Fruit fly (Drosophila melanogaster) whole organism, embryonic: ENCODE data around the gene CG4991.

Experiments
- BEAF-32 ChIP-seq: fragments of 200-800 bp; sonication (Bioruptor generic); optimal IDR thresholded peaks from 3 replicates; lab custom pipeline; 2017; ENCODE audit warnings: missing biosample characterization, missing genetic modification characterization, mild to moderate bottlenecking, moderate library complexity, missing genetic modification reagents
- Bdp1 ChIP-seq: fragments of 200-800 bp; sonication (Bioruptor generic); optimal IDR thresholded peaks from 3 replicates; lab custom pipeline; 2016; ENCODE audit warnings: missing biosample characterization, missing genetic modification characterization
- CG12104 ChIP-seq: fragments of 200-800 bp; sonication (Bioruptor generic); optimal IDR thresholded peaks from 3 replicates; lab custom pipeline; 2016; ENCODE audit warnings: missing biosample characterization, missing genetic modification characterization
- CG12155 ChIP-seq: fragments of 200-800 bp; sonication (Bioruptor generic); optimal IDR thresholded peaks from 3 replicates; lab custom pipeline; 2016; ENCODE audit warnings: missing biosample characterization, missing genetic modification characterization
- CG1233 ChIP-seq: fragments of 200-800 bp; sonication (Bioruptor generic); optimal IDR thresholded peaks from 4 replicates; lab custom pipeline; 2018; ENCODE audit warnings: missing biosample characterization, mild to moderate bottlenecking, missing genetic modification characterization
- CG14014 ChIP-seq: fragments of 200-800 bp; sonication (Bioruptor generic); IDR thresholded peaks from 2 replicates; pipeline ENCODE4 v1.3.6; 2022; ENCODE audit warnings: missing biosample characterization, missing genetic modification characterization
- CG14860 ChIP-seq: fragments of 200-800 bp; sonication (Bioruptor generic); IDR thresholded peaks from 3 replicates; pipeline ENCODE4 v1.3.6; 2022; ENCODE audit warnings: missing biosample characterization, missing genetic modification characterization; ENCODE audit not compliant: partially characterized antibody
- CG15073 ChIP-seq: fragments of 200-800 bp; sonication (Bioruptor generic); optimal IDR thresholded peaks from 2 replicates; lab custom pipeline; 2016; ENCODE audit warnings: missing biosample characterization, missing genetic modification characterization
- CG17385 ChIP-seq: fragments of 200-800 bp; sonication (Bioruptor generic); optimal IDR thresholded peaks from 3 replicates; lab custom pipeline; 2018; ENCODE audit warnings: missing biosample characterization, mild to moderate bottlenecking, missing genetic modification characterization
- CG18262 ChIP-seq: fragments of 200-800 bp; optimal IDR thresholded peaks from 3 replicates; lab custom pipeline; 2019; ENCODE audit warnings: missing biosample characterization, mild to moderate bottlenecking, missing genetic modification characterization, moderate library complexity
- CG3163 ChIP-seq: fragments of 200-800 bp; sonication (Bioruptor generic); optimal IDR thresholded peaks from 3 replicates; lab custom pipeline; 2016; ENCODE audit warnings: missing biosample characterization, missing genetic modification characterization
- CG32532 ChIP-seq: fragments of 200-800 bp; sonication (Bioruptor generic); IDR thresholded peaks from 2 replicates; pipeline ENCODE4 v1.3.6; 2022; ENCODE audit warnings: missing biosample characterization, missing genetic modification characterization
- CG34224 ChIP-seq: fragments of 200-800 bp; sonication (Bioruptor generic); IDR thresholded peaks from 3 replicates; pipeline ENCODE4 v1.3.6; 2022; ENCODE audit warnings: missing biosample characterization, missing genetic modification characterization; ENCODE audit not compliant: partially characterized antibody
- CG42726 ChIP-seq: fragments of 200-800 bp; sonication (Bioruptor generic); IDR thresholded peaks from 2 replicates; pipeline ENCODE4 v1.3.6; 2022; ENCODE audit warnings: missing biosample characterization, missing genetic modification characterization; ENCODE audit not compliant: partially characterized antibody
- CG4360 ChIP-seq: fragments of 200-800 bp; sonication (Bioruptor generic); IDR thresholded peaks from 2 replicates; pipeline ENCODE4 v1.3.6; 2022; ENCODE audit warnings: missing biosample characterization, missing genetic modification characterization
- CG4854 ChIP-seq: fragments of 200-800 bp; sonication (Bioruptor generic); optimal IDR thresholded peaks from 2 replicates; lab custom pipeline; 2016; ENCODE audit warnings: missing biosample characterization, missing genetic modification characterization, inconsistent platforms
- CG6254 ChIP-seq: fragments of 200-800 bp; sonication (Bioruptor generic); optimal IDR thresholded peaks from 3 replicates; lab custom pipeline; 2017; ENCODE audit warnings: mild to moderate bottlenecking, missing biosample characterization, missing genetic modification reagents, missing genetic modification characterization
- CG8924 ChIP-seq: fragments of 200-800 bp; optimal IDR thresholded peaks from 3 replicates; lab custom pipeline; 2019; ENCODE audit warnings: missing biosample characterization, mild to moderate bottlenecking, missing genetic modification characterization, moderate library complexity
- Deaf1 ChIP-seq: fragments of 200-800 bp; optimal IDR thresholded peaks from 3 replicates; lab custom pipeline; 2019; ENCODE audit warnings: missing biosample characterization, mild to moderate bottlenecking, missing genetic modification characterization, moderate library complexity
- Dek ChIP-seq: fragments of 200-800 bp; sonication (Bioruptor generic); optimal IDR thresholded peaks from 3 replicates; lab custom pipeline; 2019; ENCODE audit warnings: missing biosample characterization, mild to moderate bottlenecking, missing genetic modification characterization, moderate library complexity
- Drgx ChIP-seq: fragments of 200-800 bp; sonication (Bioruptor generic); IDR thresholded peaks from 2 replicates; pipeline ENCODE4 v1.3.6; 2022; ENCODE audit warnings: missing biosample characterization, missing genetic modification characterization
- H2.0 ChIP-seq: fragments of 200-800 bp; sonication (Bioruptor generic); IDR thresholded peaks from 2 replicates; pipeline ENCODE4 v1.3.6; 2022; ENCODE audit warnings: missing biosample characterization, missing genetic modification characterization
- Hand ChIP-seq: fragments of 200-800 bp; sonication (Bioruptor generic); optimal IDR thresholded peaks from 2 replicates; lab custom pipeline; 2017; ENCODE audit warnings: mild to moderate bottlenecking, missing biosample characterization, missing genetic modification reagents, missing genetic modification characterization
- Hr39 ChIP-seq: fragments of >200 bp; optimal IDR thresholded peaks from 2 replicates; lab custom pipeline; 2017
- Mad ChIP-seq: fragments of 200-800 bp; sonication (Bioruptor generic); optimal IDR thresholded peaks from 2 replicates; lab custom pipeline; 2016; ENCODE audit warnings: missing biosample characterization, missing genetic modification characterization
- Nf-YA ChIP-seq: fragments of 200-800 bp; sonication (Bioruptor generic); IDR thresholded peaks from 2 replicates; pipeline ENCODE4 v1.3.6; 2022; ENCODE audit warnings: missing biosample characterization, missing genetic modification characterization
- Ptx1 ChIP-seq: fragments of 200-800 bp; sonication (Bioruptor generic); IDR thresholded peaks from 2 replicates; pipeline ENCODE4 v1.3.6; 2022; ENCODE audit warnings: missing biosample characterization, missing genetic modification characterization
- Rx ChIP-seq: fragments of 200-800 bp; sonication (Bioruptor generic); IDR thresholded peaks from 2 replicates; pipeline ENCODE4 v1.3.6; 2022; ENCODE audit warnings: missing biosample characterization, missing genetic modification characterization
- Sox100B ChIP-seq: fragments of 200-800 bp; sonication (Bioruptor generic); optimal IDR thresholded peaks from 3 replicates; lab custom pipeline; 2018; ENCODE audit warnings: missing biosample characterization, mild to moderate bottlenecking, missing genetic modification characterization
- Sox102F ChIP-seq: fragments of 200-800 bp; sonication (Bioruptor generic); optimal IDR thresholded peaks from 2 replicates; lab custom pipeline; 2018; ENCODE audit warnings: missing biosample characterization, mild to moderate bottlenecking, missing genetic modification characterization, moderate library complexity
- bcd ChIP-seq: fragments of 200-800 bp; sonication (Bioruptor generic); optimal IDR thresholded peaks from 2 replicates; lab custom pipeline; 2017; ENCODE audit warnings: missing biosample characterization, mild to moderate bottlenecking, missing genetic modification characterization
- bigmax ChIP-seq: fragments of 200-800 bp; sonication (Bioruptor generic); optimal IDR thresholded peaks from 2 replicates; lab custom pipeline; 2018; ENCODE audit warnings: missing biosample characterization, mild to moderate bottlenecking, missing genetic modification characterization
- cad ChIP-seq: fragments of >200 bp; optimal IDR thresholded peaks from 2 replicates; lab custom pipeline; 2017; ENCODE audit warnings: missing biosample characterization, missing genetic modification characterization
- cas ChIP-seq: fragments of 200-800 bp; sonication (Bioruptor generic); IDR thresholded peaks from 2 replicates; pipeline ENCODE4 v1.3.6; 2022; ENCODE audit warnings: missing biosample characterization, missing genetic modification characterization
- chinmo ChIP-seq: fragments of 200-800 bp; sonication (Bioruptor generic); IDR thresholded peaks from 4 replicates; pipeline ENCODE4 v1.3.6; 2022; ENCODE audit warnings: missing biosample characterization, missing genetic modification characterization; ENCODE audit not compliant: partially characterized antibody
- dmrt11E ChIP-seq: fragments of 200-800 bp; sonication (Bioruptor generic); optimal IDR thresholded peaks from 3 replicates; lab custom pipeline; 2018; ENCODE audit warnings: missing biosample characterization, mild to moderate bottlenecking, missing genetic modification characterization, moderate library complexity
- esg ChIP-seq: fragments of 200-800 bp; sonication (Bioruptor generic); conservative IDR thresholded peaks from 2 replicates; pipeline ENCODE4 v1.3.6; 2022; ENCODE audit warnings: missing biosample characterization, missing genetic modification characterization
- gem ChIP-seq: fragments of 200-800 bp; sonication (Bioruptor generic); optimal IDR thresholded peaks from 2 replicates; lab custom pipeline; 2019; ENCODE audit warnings: missing biosample characterization, mild to moderate bottlenecking, missing genetic modification characterization, moderate library complexity
- grn ChIP-seq: fragments of 200-800 bp; sonication (Bioruptor generic); optimal IDR thresholded peaks from 3 replicates; lab custom pipeline; 2017; ENCODE audit warnings: missing biosample characterization, missing genetic modification characterization
- gsb ChIP-seq: fragments of 200-800 bp; sonication (Bioruptor generic); IDR thresholded peaks from 2 replicates; pipeline ENCODE4 v1.3.6; 2022; ENCODE audit warnings: missing biosample characterization, missing genetic modification characterization
- hkb ChIP-seq, 2 experiments: fragments of 200-800 bp in 1 of 2; fragments of >200 bp in 1 of 2; sonication (Bioruptor generic) in 1 of 2; IDR thresholded peaks in 1 of 2; optimal IDR thresholded peaks in 1 of 2; 2 replicates each; pipeline versions ENCODE4 v1.3.6 to Lab custom; 2017 to 2022; ENCODE audit warnings: missing biosample characterization in 1 of 2, missing genetic modification characterization in 1 of 2
- odd ChIP-seq: fragments of 200-800 bp; sonication (Bioruptor generic); optimal IDR thresholded peaks from 2 replicates; lab custom pipeline; 2017; ENCODE audit warnings: missing biosample characterization, mild to moderate bottlenecking, missing genetic modification characterization
- pzg ChIP-seq: fragments of 200-800 bp; sonication (Bioruptor generic); optimal IDR thresholded peaks from 3 replicates; lab custom pipeline; 2018; ENCODE audit warnings: missing biosample characterization, mild to moderate bottlenecking, missing genetic modification characterization, moderate library complexity
- tin ChIP-seq: fragments of 200-800 bp; sonication (Bioruptor generic); optimal IDR thresholded peaks from 3 replicates; lab custom pipeline; 2016; ENCODE audit warnings: missing biosample characterization, missing genetic modification characterization
- tll ChIP-seq, 2 experiments: fragments of 200-800 bp in 1 of 2; fragments of >200 bp in 1 of 2; sonication (Bioruptor generic) in 1 of 2; optimal IDR thresholded peaks; 2 replicates each; lab custom pipeline; 2017 to 2019; ENCODE audit warnings: missing biosample characterization in 2 of 2, missing genetic modification characterization in 2 of 2, mild to moderate bottlenecking in 1 of 2, moderate library complexity in 1 of 2
- trh ChIP-seq: fragments of 200-800 bp; sonication (Bioruptor generic); optimal IDR thresholded peaks from 2 replicates; lab custom pipeline; 2016; ENCODE audit warnings: missing biosample characterization, missing genetic modification characterization
- wek ChIP-seq: fragments of 200-800 bp; sonication (Bioruptor generic); optimal IDR thresholded peaks from 3 replicates; lab custom pipeline; 2018; ENCODE audit warnings: missing biosample characterization, mild to moderate bottlenecking, missing genetic modification characterization, moderate library complexity
- zf30C ChIP-seq: fragments of 200-800 bp; sonication (Bioruptor generic); optimal IDR thresholded peaks from 3 replicates; lab custom pipeline; 2018; ENCODE audit warnings: missing biosample characterization, mild to moderate bottlenecking, missing genetic modification characterization

The CG4991 gene

dm6 chrX:17147983-17148637 lies 56.5 kb downstream of the CG4991 start, which contains the start of gene RpS5a (continued):
- TF ChIP-seq BEAF-32 (peak; percentile 93), CG42726 (peak; percentile 63), zf30C (GFP tag; lab: Kevin White, UChicago) (peak; percentile 47), CG34224 (peak; percentile 62), Rx (GFP tag; lab: Robert Waterston, UW) (peak; percentile 64), Hr39 (lab: Kevin White, UChicago) (no peak), grn (peak; percentile 48), CG14860 (peak; percentile 71), bcd (GFP tag; lab: Kevin White, UChicago) (peak; percentile 92), gsb (GFP tag; lab: Robert Waterston, UW) (no peak; the same call in 1 of the 2 replicates), CG14014 (GFP tag; lab: Robert Waterston, UW) (peak; percentile 56), CG32532 (GFP tag; lab: Robert Waterston, UW) (peak; percentile 79), tll (GFP tag; optimal IDR thresholded peaks at IDR 0.05; lab: Kevin White, UChicago) (peak in 1 of 2 experiments; percentile 97), bigmax (GFP tag; lab: Kevin White, UChicago) (peak; percentile 98), Mad (peak; percentile 80), Hand (GFP tag; lab: Kevin White, UChicago) (peak; percentile 57), Sox100B (GFP tag; lab: Kevin White, UChicago) (peak; percentile 86), CG6254 (GFP tag; lab: Kevin White, UChicago) (peak; percentile 75), pzg (GFP tag; lab: Kevin White, UChicago) (peak; percentile 74), Dek (tag; lab: Kevin White, UChicago) (peak; percentile 51), odd (GFP tag; lab: Kevin White, UChicago) (peak; percentile 88), hkb (optimal IDR thresholded peaks at IDR 0.05; lab: Kevin White, UChicago) (no peak), hkb (GFP tag; IDR thresholded peaks at IDR 0.05; lab: Robert Waterston, UW) (peak; percentile 71), Nf-YA (peak; percentile 50; the same call in 1 of the 2 replicates), wek (GFP tag; lab: Kevin White, UChicago) (peak; percentile 85), Sox102F (GFP tag; lab: Kevin White, UChicago) (no peak), H2.0 (GFP tag; lab: Robert Waterston, UW) (peak; percentile 64), esg (GFP tag; lab: Robert Waterston, UW) (peak; percentile 38; the same call in 1 of the 2 replicates), Drgx (GFP tag; lab: Robert Waterston, UW) (peak; percentile 26; the same call in 1 of the 2 replicates), trh (peak; percentile 61), CG18262 (tag; lab: Kevin White, UChicago) (peak; percentile 67), CG8924 (tag; lab: Kevin White, UChicago) (peak; percentile 16), cad (GFP tag; lab: Kevin White, UChicago) (no peak), CG4360 (GFP tag; lab: Robert Waterston, UW) (0 out of 2 replicates have a peak, but pooled peaks have one; percentile 3), Ptx1 (peak; percentile 78), gem (peak; percentile 37), CG15073 (GFP tag; lab: Kevin White, UChicago) (no peak), CG12104 (peak; percentile 84), dmrt11E (tag; lab: Kevin White, UChicago) (peak; percentile 75), CG1233 (GFP tag; lab: Kevin White, UChicago) (peak; percentile 90), chinmo (GFP tag; lab: Robert Waterston, UW) (no peak; the same call in 3 of the 4 replicates), Deaf1 (tag; lab: Kevin White, UChicago) (no peak), CG12155 (peak; percentile 59), CG3163 (GFP tag; lab: Kevin White, UChicago) (peak; percentile 62), Bdp1 (peak; percentile 61), CG17385 (GFP tag; lab: Kevin White, UChicago) (peak; percentile 84), CG4854 (GFP tag; lab: Kevin White, UChicago) (peak; percentile 70), tin (GFP tag; lab: Kevin White, UChicago) (peak; percentile 76), cas (0 out of 2 replicates have a peak, but pooled peaks have one; percentile 18)
